Fruit fly (Drosophila melanogaster) whole organism, embryonic: ENCODE measurements around the gene CG14219.

Experiments used
- Awh ChIP-seq: fragments of 200-800 bp; sonication (Bioruptor generic); IDR thresholded peaks from 2 replicates; pipeline ENCODE4, ENCODE4 v1.3.6; 2022; ENCODE audit warnings: missing biosample characterization, missing genetic modification characterization
- CG10654 ChIP-seq: fragments of 200-800 bp; sonication (Bioruptor generic); optimal IDR thresholded peaks from 2 replicates; lab custom pipeline; 2016; ENCODE audit warnings: missing biosample characterization, missing genetic modification characterization
- CG11247 ChIP-seq: fragments of 200-800 bp; sonication (Bioruptor generic); IDR thresholded peaks from 2 replicates; pipeline ENCODE4 v1.3.6; 2022; ENCODE audit warnings: missing biosample characterization, missing genetic modification characterization
- CG12391 ChIP-seq: fragments of 200-800 bp; sonication (Bioruptor generic); optimal IDR thresholded peaks from 3 replicates; lab custom pipeline; 2018; ENCODE audit warnings: missing biosample characterization, mild to moderate bottlenecking, missing genetic modification characterization, moderate library complexity
- CG17612 ChIP-seq: fragments of 200-800 bp; sonication (Bioruptor generic); IDR thresholded peaks from 2 replicates; pipeline ENCODE4 v1.3.6; 2022; ENCODE audit warnings: missing biosample characterization, missing genetic modification characterization
- CG5245 ChIP-seq: fragments of 200-800 bp; sonication (Bioruptor generic); optimal IDR thresholded peaks from 3 replicates; lab custom pipeline; 2016; ENCODE audit warnings: missing biosample characterization, missing genetic modification characterization
- CG8924 ChIP-seq: fragments of 200-800 bp; optimal IDR thresholded peaks from 3 replicates; lab custom pipeline; 2019; ENCODE audit warnings: missing biosample characterization, mild to moderate bottlenecking, missing genetic modification characterization, moderate library complexity
- Hsf ChIP-seq: fragments of 200-800 bp; sonication (Bioruptor generic); optimal IDR thresholded peaks from 3 replicates; lab custom pipeline; 2016; ENCODE audit warnings: missing biosample characterization, missing genetic modification characterization
- Taf1 ChIP-seq: fragments of 200-800 bp; sonication (Bioruptor generic); IDR thresholded peaks from 2 replicates; pipeline ENCODE4 v1.3.6; 2022; ENCODE audit warnings: missing biosample characterization, missing genetic modification characterization
- al ChIP-seq: fragments of 200-800 bp; sonication (Bioruptor generic); IDR thresholded peaks from 2 replicates; pipeline ENCODE4 v1.3.6; 2022; ENCODE audit warnings: missing biosample characterization, missing genetic modification characterization
- az2 ChIP-seq: fragments of 200-800 bp; sonication (Bioruptor generic); optimal IDR thresholded peaks from 3 replicates; lab custom pipeline; 2016; ENCODE audit warnings: missing biosample characterization, missing genetic modification characterization
- maf-S ChIP-seq: fragments of 200-800 bp; sonication (Bioruptor generic); optimal IDR thresholded peaks from 2 replicates; lab custom pipeline; 2016; ENCODE audit warnings: missing biosample characterization, missing genetic modification characterization
- twi ChIP-seq: fragments of 200-800 bp; optimal IDR thresholded peaks from 2 replicates; lab custom pipeline; 2019; ENCODE audit warnings: missing biosample characterization, mild to moderate bottlenecking, missing genetic modification characterization, moderate library complexity

DNA sequence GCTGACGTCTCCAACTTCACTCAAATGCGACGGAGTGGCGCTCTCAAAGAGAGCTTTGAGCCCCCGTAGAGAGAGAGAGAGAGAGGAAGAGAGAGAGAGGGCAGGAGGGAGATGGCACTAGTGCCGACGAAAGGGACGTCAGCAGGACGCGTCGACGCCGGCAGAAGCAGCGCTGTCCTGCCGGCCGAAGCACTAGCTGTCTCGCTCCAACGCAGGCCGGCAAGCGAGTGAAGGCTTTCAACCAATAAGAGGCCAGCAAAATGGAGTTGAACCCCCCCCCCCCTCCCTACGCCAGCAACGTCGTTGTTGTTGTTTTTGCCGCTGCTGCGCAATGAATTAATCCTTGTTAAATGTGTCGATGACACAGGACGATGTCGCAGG lies 43.3 kb downstream of the CG14219 start:
- no peak for TF ChIP-seq CG11247 (GFP tag; lab: Robert Waterston, UW)
- TF ChIP-seq CG17612 (GFP tag; lab: Robert Waterston, UW), result no peak
- TF ChIP-seq CG8924 (tag; lab: Kevin White, UChicago), result no peak
- TF ChIP-seq maf-S (GFP tag; lab: Kevin White, UChicago), result no peak
- no peak for TF ChIP-seq CG12391 (tag; lab: Kevin White, UChicago)
- TF ChIP-seq twi, result no peak
- TF ChIP-seq az2 (GFP tag; lab: Kevin White, UChicago), result no peak
- no peak for TF ChIP-seq Awh (GFP tag; lab: Robert Waterston, UW)
- no peak for TF ChIP-seq al
- no peak for TF ChIP-seq Hsf (GFP tag; lab: Kevin White, UChicago)
- no peak for TF ChIP-seq Taf1
- no peak for TF ChIP-seq CG5245 (GFP tag; lab: Kevin White, UChicago)
- no peak for TF ChIP-seq CG10654 (GFP tag; lab: Kevin White, UChicago)
